Worm (Caenorhabditis elegans): ENCODE data around the gene C16D9.4.

The C16D9.4 gene

ce11 chrV:8235331-8235730, 7.4 kb downstream of the C16D9.4 start (continued):
- no peak for TF ChIP-seq ztf-6 (GFP tag; IDR thresholded peaks at IDR 0.05)
- no peak for TF ChIP-seq mel-28 (tag; optimal IDR thresholded peaks at IDR 0.05; ENCODE audit: borderline replicate concordance)
- no peak for TF ChIP-seq ztf-28 (GFP tag; IDR thresholded peaks at IDR 0.05)
- TF ChIP-seq repo-1 (tag; optimal IDR thresholded peaks at IDR 0.05), result no peak
- no peak for TF ChIP-seq T26A5.8 (tag; optimal IDR thresholded peaks at IDR 0.05)
- TF ChIP-seq C06A6.2 (GFP tag; conservative IDR thresholded peaks at IDR 0.05), result no peak
- peak; percentile 67 for TF ChIP-seq rpc-1 (optimal IDR thresholded peaks at IDR 0.05)
- TF ChIP-seq rpc-1 (tag; optimal IDR thresholded peaks at IDR 0.05), result peak; percentile 74
- TF ChIP-seq rcor-1 (GFP tag; IDR thresholded peaks at IDR 0.05), result peak; percentile 38; the same call in 1 of the 2 replicates
- TF ChIP-seq K12H6.12 (tag; optimal IDR thresholded peaks at IDR 0.05), result no peak
- no peak for TF ChIP-seq mcd-1 (GFP tag; IDR thresholded peaks at IDR 0.05)
- TF ChIP-seq F52B5.7 (tag; optimal IDR thresholded peaks at IDR 0.05), result peak; percentile 13
- TF ChIP-seq ceh-27 (GFP tag; optimal IDR thresholded peaks at IDR 0.05), result peak; percentile 38
- TF ChIP-seq mxl-1 (tag; optimal IDR thresholded peaks at IDR 0.05), result no peak
- no peak for TF ChIP-seq aptf-3 (GFP tag; IDR thresholded peaks at IDR 0.05)
- TF ChIP-seq B0035.1 (tag; optimal IDR thresholded peaks at IDR 0.05), result no peak
- TF ChIP-seq ceh-58 (GFP tag; IDR thresholded peaks at IDR 0.05), result no peak
- no peak for TF ChIP-seq efl-1 (GFP tag; optimal IDR thresholded peaks at IDR 0.05)
- no peak for TF ChIP-seq hmg-20 (GFP tag; IDR thresholded peaks at IDR 0.05)
- TF ChIP-seq let-526 (GFP tag; IDR thresholded peaks at IDR 0.05), result no peak
- TF ChIP-seq aptf-2 (GFP tag; conservative IDR thresholded peaks at IDR 0.05), result no peak
- TF ChIP-seq madf-6 (GFP tag; IDR thresholded peaks at IDR 0.05), result no peak; the same call in 1 of the 2 replicates
- TF ChIP-seq lin-54 (GFP tag; optimal IDR thresholded peaks at IDR 0.05), result no peak
- no peak for TF ChIP-seq mes-4 (tag; optimal IDR thresholded peaks at IDR 0.05)
- TF ChIP-seq ccch-3 (GFP tag; optimal IDR thresholded peaks at IDR 0.05), result no peak
- no peak for TF ChIP-seq hlh-12 (tag; optimal IDR thresholded peaks at IDR 0.05)
- no peak for TF ChIP-seq ama-1 (optimal IDR thresholded peaks at IDR 0.05)
- TF ChIP-seq ama-1 (GFP tag; optimal IDR thresholded peaks at IDR 0.05), result no peak
- no peak for TF ChIP-seq hrde-1 (tag; optimal IDR thresholded peaks at IDR 0.05; ENCODE audit: borderline replicate concordance)
- TF ChIP-seq C17E4.6 (GFP tag; IDR thresholded peaks at IDR 0.05), result no peak
- peak; percentile 61 for TF ChIP-seq snpc-4 (GFP tag; optimal IDR thresholded peaks at IDR 0.05)
- TF ChIP-seq snpc-4 (tag; optimal IDR thresholded peaks at IDR 0.05), result peak in 3 of 4 experiments; percentile 73 to 91 (median 76)
- no peak for TF ChIP-seq ztf-22 (GFP tag; optimal IDR thresholded peaks at IDR 0.05)
- TF ChIP-seq F57A8.1 (GFP tag; optimal IDR thresholded peaks at IDR 0.05), result no peak
- TF ChIP-seq nhr-80 (tag; optimal IDR thresholded peaks at IDR 0.05), result peak; percentile 36
- peak; percentile 10 for TF ChIP-seq T07F8.4 (tag; optimal IDR thresholded peaks at IDR 0.05)
- TF ChIP-seq Y95B8A.8 (GFP tag; IDR thresholded peaks at IDR 0.05), result no peak
- no peak for TF ChIP-seq F39B2.1 (GFP tag; IDR thresholded peaks at IDR 0.05)
- 0 out of 2 replicates have a peak, but pooled peaks have one; percentile 14 for TF ChIP-seq egl-18 (GFP tag; IDR thresholded peaks at IDR 0.05)
- no peak for TF ChIP-seq nhr-179 (tag; optimal IDR thresholded peaks at IDR 0.05)
- TF ChIP-seq nfya-1 (tag; optimal IDR thresholded peaks at IDR 0.05; ENCODE audit: borderline replicate concordance, insufficient read depth), result no peak
- no peak for TF ChIP-seq attf-3 (GFP tag; conservative IDR thresholded peaks at IDR 0.05)
- TF ChIP-seq atf-7 (tag; optimal IDR thresholded peaks at IDR 0.05), result no peak
- TF ChIP-seq athp-1 (tag; optimal IDR thresholded peaks at IDR 0.05), result no peak
- TF ChIP-seq F23B12.7 (tag; optimal IDR thresholded peaks at IDR 0.05; ENCODE audit: insufficient read depth), result peak; percentile 60
- TF ChIP-seq snpc-1.3 (tag; optimal IDR thresholded peaks at IDR 0.05; ENCODE audit: insufficient read depth), result no peak
- TF ChIP-seq attf-5 (GFP tag; optimal IDR thresholded peaks at IDR 0.05), result no peak
- TF ChIP-seq madf-8 (GFP tag; conservative IDR thresholded peaks at IDR 0.05), result no peak
- 0 out of 2 replicates have a peak, but pooled peaks have one; percentile 20 for TF ChIP-seq madf-3 (GFP tag; IDR thresholded peaks at IDR 0.05)
- TF ChIP-seq K11D2.4 (GFP tag; IDR thresholded peaks at IDR 0.05), result no peak
